Comparison of ENCODE assay signal across 3 fruit fly cellular contexts in genomic region chr3R:13788224-13788623, dm6.
TF ChIP-seq lines count a peak whose summit lies in the region.

No protein-coding gene starts in this region.

- no peak for TF ChIP-seq CTCF in whole organism, embryonic (GFP tag; optimal IDR thresholded peaks at IDR 0.05; lab: Kevin White, UChicago)

TF ChIP-seq in whole organism, embryonic, 481 proteins besides CTCF, POLR2A, EP300 and RAD21:
- TF ChIP-seq Atf-2 (GFP tag; optimal IDR thresholded peaks at IDR 0.05; lab: Kevin White, UChicago) (no peak), CG15696 (tag; optimal IDR thresholded peaks at IDR 0.05; lab: Kevin White, UChicago) (peak; percentile 5), Drgx (GFP tag; IDR thresholded peaks at IDR 0.05; lab: Robert Waterston, UW) (0 out of 2 replicates have a peak, but pooled peaks have one; percentile 13), Pdp1 (GFP tag; optimal IDR thresholded peaks at IDR 0.05; lab: Kevin White, UChicago) (peak in 1 of 2 experiments; percentile 7), CG10431 (GFP tag; optimal IDR thresholded peaks at IDR 0.05; lab: Kevin White, UChicago) (no peak)

TF ChIP-seq in whole organism, prepupa, 60 proteins besides CTCF, POLR2A, EP300 and RAD21 (continues in another document):
- TF ChIP-seq salr (GFP tag; optimal IDR thresholded peaks at IDR 0.05; lab: Kevin White, UChicago): no peak
- no peak for TF ChIP-seq spab (GFP tag; optimal IDR thresholded peaks at IDR 0.05; lab: Kevin White, UChicago)
- TF ChIP-seq vri (GFP tag; optimal IDR thresholded peaks at IDR 0.05; lab: Kevin White, UChicago): no peak
- no peak for TF ChIP-seq CG11762 (GFP tag; optimal IDR thresholded peaks at IDR 0.05; lab: Kevin White, UChicago; ENCODE audit: insufficient read depth)
- TF ChIP-seq svp (GFP tag; lab: Kevin White, UChicago): no peak
- no peak for TF ChIP-seq lz (GFP tag; optimal IDR thresholded peaks at IDR 0.05; lab: Kevin White, UChicago)
- TF ChIP-seq CG10669 (GFP tag; optimal IDR thresholded peaks at IDR 0.05; lab: Kevin White, UChicago): no peak
- no peak for TF ChIP-seq Blimp-1 (GFP tag; optimal IDR thresholded peaks at IDR 0.05; lab: Kevin White, UChicago)
- TF ChIP-seq Sox15 (GFP tag; optimal IDR thresholded peaks at IDR 0.05; lab: Kevin White, UChicago): no peak
- no peak for TF ChIP-seq CG7368 (GFP tag; optimal IDR thresholded peaks at IDR 0.05; lab: Kevin White, UChicago)
- no peak for TF ChIP-seq dac (GFP tag; optimal IDR thresholded peaks at IDR 0.05; lab: Kevin White, UChicago)
- no peak for TF ChIP-seq Sox14 (GFP tag; optimal IDR thresholded peaks at IDR 0.05; lab: Kevin White, UChicago)
- no peak for TF ChIP-seq fd85E (GFP tag; optimal IDR thresholded peaks at IDR 0.05; lab: Kevin White, UChicago)
- no peak for TF ChIP-seq CG6808 (GFP tag; optimal IDR thresholded peaks at IDR 0.05; lab: Kevin White, UChicago)
- no peak for TF ChIP-seq CG3919 (GFP tag; optimal IDR thresholded peaks at IDR 0.05; lab: Kevin White, UChicago)
- peak; percentile 68 for TF ChIP-seq CG32006 (GFP tag; optimal IDR thresholded peaks at IDR 0.05; lab: Kevin White, UChicago)
- no peak for TF ChIP-seq CG16779 (tag; optimal IDR thresholded peaks at IDR 0.05; lab: Kevin White, UChicago)
- TF ChIP-seq CG8632 (GFP tag; optimal IDR thresholded peaks at IDR 0.05; lab: Kevin White, UChicago): no peak
- TF ChIP-seq net (GFP tag; optimal IDR thresholded peaks at IDR 0.05; lab: Kevin White, UChicago): no peak
- no peak for TF ChIP-seq CG6163 (GFP tag; IDR thresholded peaks at IDR 0.05; lab: Robert Waterston, UW)
- TF ChIP-seq Ets96B (tag; optimal IDR thresholded peaks at IDR 0.05; lab: Kevin White, UChicago): no peak
- TF ChIP-seq fkh (GFP tag; optimal IDR thresholded peaks at IDR 0.05; lab: Kevin White, UChicago): no peak
- TF ChIP-seq CG8319 (GFP tag; optimal IDR thresholded peaks at IDR 0.05; lab: Kevin White, UChicago): no peak
- peak; percentile 0 for TF ChIP-seq Lpt (GFP tag; optimal IDR thresholded peaks at IDR 0.05; lab: Kevin White, UChicago)
- TF ChIP-seq CG31627 (GFP tag; optimal IDR thresholded peaks at IDR 0.05; lab: Kevin White, UChicago): no peak
- TF ChIP-seq Ets21C (GFP tag; optimal IDR thresholded peaks at IDR 0.05; lab: Kevin White, UChicago): no peak
- TF ChIP-seq CG3032 (tag; optimal IDR thresholded peaks at IDR 0.05; lab: Kevin White, UChicago): no peak
- TF ChIP-seq acj6 (GFP tag; optimal IDR thresholded peaks at IDR 0.05; lab: Kevin White, UChicago): peak; percentile 22
- TF ChIP-seq CG34406 (GFP tag; optimal IDR thresholded peaks at IDR 0.05; lab: Kevin White, UChicago): no peak
- TF ChIP-seq Hr39 (GFP tag; optimal IDR thresholded peaks at IDR 0.05; lab: Kevin White, UChicago): no peak
- TF ChIP-seq Met (GFP tag; optimal IDR thresholded peaks at IDR 0.05; lab: Kevin White, UChicago): no peak
- no peak for TF ChIP-seq Sox102F (GFP tag; optimal IDR thresholded peaks at IDR 0.05; lab: Kevin White, UChicago)
- no peak for TF ChIP-seq CG6792 (GFP tag; optimal IDR thresholded peaks at IDR 0.05; lab: Kevin White, UChicago)
- no peak for TF ChIP-seq dsx (GFP tag; optimal IDR thresholded peaks at IDR 0.05; lab: Kevin White, UChicago; ENCODE audit: poor library complexity, severe bottlenecking)
- TF ChIP-seq Hr38 (GFP tag; optimal IDR thresholded peaks at IDR 0.05; lab: Kevin White, UChicago): no peak
- TF ChIP-seq cyc (GFP tag; optimal IDR thresholded peaks at IDR 0.05; lab: Kevin White, UChicago): no peak
- no peak for TF ChIP-seq topi (GFP tag; optimal IDR thresholded peaks at IDR 0.05; lab: Kevin White, UChicago)
- no peak for TF ChIP-seq CG1621 (tag; optimal IDR thresholded peaks at IDR 0.05; lab: Kevin White, UChicago)
- no peak for TF ChIP-seq achi (GFP tag; optimal IDR thresholded peaks at IDR 0.05; lab: Kevin White, UChicago)
- TF ChIP-seq CG11294 (GFP tag; IDR thresholded peaks at IDR 0.05; lab: Robert Waterston, UW): no peak
- TF ChIP-seq Eip78C (GFP tag; lab: Kevin White, UChicago): peak; percentile 41
- TF ChIP-seq pdm3 (GFP tag; optimal IDR thresholded peaks at IDR 0.05; lab: Kevin White, UChicago): no peak
- no peak for TF ChIP-seq esn (GFP tag; optimal IDR thresholded peaks at IDR 0.05; lab: Kevin White, UChicago)
- TF ChIP-seq CG8119 (GFP tag; IDR thresholded peaks at IDR 0.05; lab: Robert Waterston, UW): peak; percentile 47
- no peak for TF ChIP-seq fd59A (GFP tag; optimal IDR thresholded peaks at IDR 0.05; lab: Kevin White, UChicago)
- TF ChIP-seq OdsH (GFP tag; optimal IDR thresholded peaks at IDR 0.05; lab: Kevin White, UChicago): peak; percentile 33

TF ChIP-seq in whole organism, pupa, 21 proteins besides CTCF, POLR2A, EP300 and RAD21:
- TF ChIP-seq CG14655 (GFP tag; optimal IDR thresholded peaks at IDR 0.05; lab: Kevin White, UChicago) (peak; percentile 55), CG8301 (tag; optimal IDR thresholded peaks at IDR 0.05; lab: Kevin White, UChicago) (no peak)

Comparison
In these comparisons a context has a peak if more than half of its experiments do, and no peak if none do; other contexts are left out.
1. Of the 7 proteins assayed by ChIP-seq in both whole organism, embryonic and whole organism, prepupa: peak only in whole organism, embryonic: none; only in whole organism, prepupa: Lpt; in both: none; in neither: 6.